Worm (Caenorhabditis elegans) whole organism, young adult: ENCODE data around the gene F10G7.10.
A peak's percentile ranks its signal among the peaks of the same experiment; 100 is the strongest.

ENCODE experiments used
- B0261.1 ChIP-seq: sonication (generic microtip); optimal IDR thresholded peaks from 2 replicates; lab custom pipeline; 2016; ENCODE audit warnings: mild to moderate bottlenecking, missing genetic modification characterization, moderate library complexity, missing compliant biosample characterization
- B0336.3 ChIP-seq: fragments of 200-800 bp; sonication (Bioruptor generic); IDR thresholded peaks from 2 replicates; pipeline ENCODE4 v1.3.6; 2022; ENCODE audit warnings: missing genetic modification characterization, missing compliant biosample characterization
- F22D6.2 ChIP-seq: sonication (generic microtip); optimal IDR thresholded peaks from 2 replicates; lab custom pipeline; 2016; ENCODE audit warnings: mild to moderate bottlenecking, missing genetic modification characterization, missing compliant biosample characterization
- T26A5.8 ChIP-seq: sonication (generic microtip); optimal IDR thresholded peaks from 2 replicates; lab custom pipeline; 2016; ENCODE audit warnings: missing genetic modification characterization, missing compliant biosample characterization
- Y53G8AR.9 ChIP-seq: fragments of 200-800 bp; sonication (Bioruptor generic); conservative IDR thresholded peaks from 2 replicates; pipeline ENCODE4 v1.3.6; 2022; ENCODE audit warnings: missing genetic modification reagents, missing genetic modification characterization, missing compliant biosample characterization
- Y56A3A.18 ChIP-seq: fragments of 200-800 bp; sonication (Bioruptor generic); IDR thresholded peaks from 2 replicates; pipeline ENCODE4 v1.3.6; 2022; ENCODE audit warnings: missing genetic modification reagents, missing genetic modification characterization, missing compliant biosample characterization
- Y95B8A.8 ChIP-seq: fragments of 200-800 bp; sonication (Bioruptor generic); IDR thresholded peaks from 2 replicates; pipeline ENCODE4 v1.3.6; 2022; ENCODE audit warnings: missing genetic modification reagents, missing genetic modification characterization, missing compliant biosample characterization
- ama-1 ChIP-seq, 3 experiments: fragments of 150-350 bp in 1 of 3; sonication (generic microtip) in 2 of 3; optimal IDR thresholded peaks; 2 replicates each; lab custom pipeline; 2014 to 2018; ENCODE audit warnings: missing biosample characterization in 2 of 3, missing genetic modification characterization in 2 of 3, missing genetic modification reagents in 2 of 3
- aptf-2 ChIP-seq: fragments of 200-800 bp; sonication (Bioruptor generic); conservative IDR thresholded peaks from 2 replicates; pipeline ENCODE4 v1.3.6; 2022; ENCODE audit warnings: missing genetic modification reagents, missing genetic modification characterization, missing compliant biosample characterization
- aptf-3 ChIP-seq: fragments of 200-800 bp; sonication (Bioruptor generic); IDR thresholded peaks from 2 replicates; pipeline ENCODE4 v1.3.6; 2022; ENCODE audit warnings: missing genetic modification characterization, missing compliant biosample characterization
- atf-7 ChIP-seq: sonication (generic microtip); optimal IDR thresholded peaks from 2 replicates; lab custom pipeline; 2017; ENCODE audit warnings: mild to moderate bottlenecking, missing genetic modification characterization, missing compliant biosample characterization
- attf-6 ChIP-seq: fragments of 200-800 bp; sonication (Bioruptor generic); IDR thresholded peaks from 2 replicates; pipeline ENCODE4 v1.3.6; 2022; ENCODE audit warnings: missing genetic modification reagents, missing genetic modification characterization, missing compliant biosample characterization
- ceh-100 ChIP-seq: fragments of 200-800 bp; sonication (Bioruptor generic); IDR thresholded peaks from 2 replicates; pipeline ENCODE4 v1.3.6; 2022; ENCODE audit warnings: missing genetic modification reagents, missing genetic modification characterization, missing compliant biosample characterization
- chd-7 ChIP-seq: sonication (generic microtip); optimal IDR thresholded peaks from 2 replicates; lab custom pipeline; 2016; ENCODE audit warnings: mild to moderate bottlenecking, missing genetic modification characterization, moderate library complexity, missing compliant biosample characterization
- efl-1 ChIP-seq: fragments of 150-350 bp; optimal IDR thresholded peaks from 2 replicates; lab custom pipeline; 2014; ENCODE audit warnings: missing biosample characterization, missing genetic modification reagents, missing genetic modification characterization
- him-1 ChIP-seq: sonication (generic microtip); optimal IDR thresholded peaks from 2 replicates; lab custom pipeline; 2016; ENCODE audit warnings: missing genotype, missing genetic modification reagents, missing genetic modification characterization, missing compliant biosample characterization
- lag-1 ChIP-seq: fragments of 200-800 bp; sonication (Bioruptor generic); IDR thresholded peaks from 2 replicates; pipeline ENCODE4 v1.3.6; 2022; ENCODE audit warnings: missing genetic modification reagents, missing genetic modification characterization, missing compliant biosample characterization
- lin-26 ChIP-seq: fragments of 200-800 bp; sonication (Bioruptor generic); IDR thresholded peaks from 2 replicates; pipeline ENCODE4 v1.3.6; 2022; ENCODE audit warnings: missing genetic modification reagents, missing genetic modification characterization, missing compliant biosample characterization
- lsl-1 ChIP-seq: fragments of 200-800 bp; sonication (Bioruptor generic); optimal IDR thresholded peaks from 2 replicates; lab custom pipeline; 2018; ENCODE audit warnings: mild to moderate bottlenecking, missing genetic modification characterization, moderate library complexity, missing compliant biosample characterization
- lsy-27 ChIP-seq: sonication (generic microtip); optimal IDR thresholded peaks from 2 replicates; lab custom pipeline; 2017; ENCODE audit warnings: missing genetic modification characterization, mild to moderate bottlenecking, missing compliant biosample characterization, antibody characterized with exemption, missing genotype, borderline replicate concordance; ENCODE audit not compliant: insufficient read depth
- mel-28 ChIP-seq: sonication (generic microtip); optimal IDR thresholded peaks from 2 replicates; lab custom pipeline; 2016; ENCODE audit warnings: borderline replicate concordance, mild to moderate bottlenecking, missing genetic modification characterization, missing compliant biosample characterization
- nhr-120 ChIP-seq: fragments of 200-800 bp; sonication (Bioruptor generic); IDR thresholded peaks from 2 replicates; pipeline ENCODE4 v1.3.6; 2022; ENCODE audit warnings: missing genetic modification characterization, missing compliant biosample characterization
- nhr-80 ChIP-seq: sonication (generic microtip); optimal IDR thresholded peaks from 2 replicates; lab custom pipeline; 2016; ENCODE audit warnings: missing genetic modification characterization, missing compliant biosample characterization
- pha-4 ChIP-seq: fragments of 150-350 bp; sonication (generic microtip); optimal IDR thresholded peaks from 2 replicates; lab custom pipeline; 2014; ENCODE audit warnings: missing biosample characterization, missing genetic modification reagents, missing genetic modification characterization
- rec-8 ChIP-seq, 2 experiments: sonication (generic microtip); optimal IDR thresholded peaks; 2 replicates each; lab custom pipeline; 2016; ENCODE audit warnings: mild to moderate bottlenecking in 2 of 2, missing genetic modification characterization in 2 of 2, missing genetic modification reagents in 2 of 2, missing genotype in 2 of 2, missing biosample characterization in 1 of 2, missing compliant biosample characterization in 1 of 2, moderate library complexity in 1 of 2
- repo-1 ChIP-seq: sonication (generic microtip); optimal IDR thresholded peaks from 2 replicates; lab custom pipeline; 2017; ENCODE audit warnings: mild to moderate bottlenecking, missing genetic modification characterization, missing compliant biosample characterization
- unc-62 ChIP-seq: fragments of 150-350 bp; optimal IDR thresholded peaks from 2 replicates; lab custom pipeline; 2014; ENCODE audit warnings: missing biosample characterization, missing genetic modification reagents, missing genetic modification characterization
- zfh-2 ChIP-seq: fragments of 200-800 bp; sonication (Bioruptor generic); conservative IDR thresholded peaks from 2 replicates; pipeline ENCODE4 v1.3.6; 2022; ENCODE audit warnings: missing genetic modification reagents, missing genetic modification characterization, missing compliant biosample characterization
- ztf-18 ChIP-seq: sonication (generic microtip); optimal IDR thresholded peaks from 2 replicates; lab custom pipeline; 2016; ENCODE audit warnings: missing genotype, mild to moderate bottlenecking, missing genetic modification characterization, missing compliant biosample characterization
- ztf-22 ChIP-seq: fragments of 200-800 bp; sonication (Bioruptor generic); optimal IDR thresholded peaks from 2 replicates; lab custom pipeline; 2018; ENCODE audit warnings: mild to moderate bottlenecking, missing genetic modification characterization, moderate library complexity, missing compliant biosample characterization
- ztf-26 ChIP-seq: sonication (generic microtip); optimal IDR thresholded peaks from 2 replicates; lab custom pipeline; 2017; ENCODE audit warnings: missing genetic modification characterization, missing compliant biosample characterization
- ztf-3 ChIP-seq: fragments of 200-800 bp; sonication (Bioruptor generic); optimal IDR thresholded peaks from 2 replicates; lab custom pipeline; 2018; ENCODE audit warnings: mild to moderate bottlenecking, missing genetic modification characterization, missing compliant biosample characterization

Gene F10G7.10

ce11 chrII:4762574-4763285 is 36.7 kb upstream of the F10G7.10 start, which contains the start of gene F26G1.2:
TSS of gene F26G1.2 (plus strand) at chrII:4763081.
- TF ChIP-seq lin-26 (GFP tag; lab: Robert Waterston, UW) (peak; percentile 47; the same call in 1 of the 2 replicates), aptf-3 (GFP tag; lab: Robert Waterston, UW) (no peak), ztf-26 (peak; percentile 11)

ce11 chrII:4761020-4761419 is 35.0 kb upstream of the F10G7.10 start:
- peak; percentile 6 for TF ChIP-seq ztf-26
- TF ChIP-seq mel-28 (tag; lab: Kevin White, UChicago) = no peak

- TF ChIP-seq atf-7 (tag; lab: Kevin White, UChicago) (no peak), B0336.3 (no peak), rec-8 (tag; optimal IDR thresholded peaks at IDR 0.05; lab: Kevin White, UChicago) (no peak), T26A5.8 (tag; lab: Kevin White, UChicago) (no peak), ztf-22 (no peak), ztf-18 (no peak)
These were observed 33.8 kb upstream of the F10G7.10 start for ce11 chrII:4759835-4760234.

ce11 chrII:4758462-4758861 is 32.4 kb upstream of the F10G7.10 start, which contains the start of gene F26G1.3:
TSS of gene F26G1.3 (plus strand) at chrII:4758762.
- TF ChIP-seq attf-6 (GFP tag; lab: Robert Waterston, UW) (no peak), chd-7 (tag; lab: Kevin White, UChicago) (no peak), ztf-22 (no peak), efl-1 (GFP tag; lab: Kevin White, UChicago) (no peak), nhr-80 (tag; lab: Kevin White, UChicago) (no peak), unc-62 (GFP tag; lab: Kevin White, UChicago) (no peak), lsl-1 (GFP tag; lab: Kevin White, UChicago) (no peak), ceh-100 (GFP tag; lab: Robert Waterston, UW) (no peak), him-1 (tag; lab: Kevin White, UChicago) (no peak), Y56A3A.18 (GFP tag; lab: Robert Waterston, UW) (no peak), F22D6.2 (tag; lab: Kevin White, UChicago) (no peak), lsy-27 (tag; lab: Kevin White, UChicago) (no peak), Y95B8A.8 (GFP tag; lab: Robert Waterston, UW) (no peak), zfh-2 (GFP tag; lab: Robert Waterston, UW) (no peak), aptf-2 (no peak), pha-4 (tag; lab: Kevin White, UChicago) (no peak)

- TF ChIP-seq Y53G8AR.9 (no peak), repo-1 (no peak), ztf-3 (GFP tag; lab: Kevin White, UChicago) (no peak), nhr-120 (GFP tag; lab: Robert Waterston, UW) (no peak), lag-1 (GFP tag; lab: Robert Waterston, UW) (no peak), ama-1 (optimal IDR thresholded peaks at IDR 0.05; lab: Kevin White, UChicago) (no peak), ama-1 (GFP tag; optimal IDR thresholded peaks at IDR 0.05; lab: Kevin White, UChicago) (no peak), lsy-27 (tag; lab: Kevin White, UChicago) (no peak), B0261.1 (tag; lab: Kevin White, UChicago) (no peak), zfh-2 (GFP tag; lab: Robert Waterston, UW) (no peak)
These were observed 30.7 kb upstream of the F10G7.10 start, which contains the start of gene C27D9.2 for ce11 chrII:4756751-4757150. TSS of gene C27D9.2 (minus strand) at chrII:4756851.
